Fruit fly (Drosophila melanogaster) whole organism, embryonic: ENCODE data around the gene MtnE.
A peak's percentile ranks its signal among the peaks of the same experiment; 100 is the strongest.

Source experiments
- Aef1 ChIP-seq: fragments of 200-800 bp; sonication (Bioruptor generic); IDR thresholded peaks from 3 replicates; pipeline ENCODE4 v1.3.6; 2022; ENCODE audit warnings: missing biosample characterization, missing genetic modification characterization
- Asciz ChIP-seq: fragments of 200-800 bp; sonication (Bioruptor generic); optimal IDR thresholded peaks from 2 replicates; lab custom pipeline; 2017; ENCODE audit warnings: missing biosample characterization, mild to moderate bottlenecking, missing genetic modification characterization, missing genetic modification reagents
- CG1233 ChIP-seq: fragments of 200-800 bp; sonication (Bioruptor generic); optimal IDR thresholded peaks from 4 replicates; lab custom pipeline; 2018; ENCODE audit warnings: missing biosample characterization, mild to moderate bottlenecking, missing genetic modification characterization
- CG17912 ChIP-seq: fragments of 200-800 bp; sonication (Bioruptor generic); optimal IDR thresholded peaks from 2 replicates; lab custom pipeline; 2018; ENCODE audit warnings: missing biosample characterization, mild to moderate bottlenecking, missing genetic modification characterization
- CG3065 ChIP-seq: fragments of 200-800 bp; sonication (Bioruptor generic); optimal IDR thresholded peaks from 2 replicates; lab custom pipeline; 2016; ENCODE audit warnings: missing biosample characterization, missing genetic modification characterization
- CG32767 ChIP-seq: fragments of 200-800 bp; sonication (Bioruptor generic); IDR thresholded peaks from 2 replicates; pipeline ENCODE4 v1.3.6; 2022; ENCODE audit warnings: missing biosample characterization, missing genetic modification characterization
- CG3838 ChIP-seq: fragments of 200-800 bp; sonication (Bioruptor generic); optimal IDR thresholded peaks from 3 replicates; lab custom pipeline; 2016; ENCODE audit warnings: missing biosample characterization, missing genetic modification characterization
- CG5245 ChIP-seq: fragments of 200-800 bp; sonication (Bioruptor generic); optimal IDR thresholded peaks from 3 replicates; lab custom pipeline; 2016; ENCODE audit warnings: missing biosample characterization, missing genetic modification characterization
- CG7372 ChIP-seq: fragments of 200-800 bp; sonication (Bioruptor generic); IDR thresholded peaks from 2 replicates; pipeline ENCODE4 v1.3.6; 2022; ENCODE audit warnings: missing biosample characterization, missing genetic modification characterization
- CkIIα-i1 ChIP-seq: fragments of 200-800 bp; sonication (Bioruptor generic); IDR thresholded peaks from 2 replicates; pipeline ENCODE4 v1.3.6; 2022; ENCODE audit warnings: missing biosample characterization, missing genetic modification characterization
- Dp ChIP-seq: fragments of 200-800 bp; sonication (Bioruptor generic); optimal IDR thresholded peaks from 2 replicates; lab custom pipeline; 2018; ENCODE audit warnings: missing biosample characterization, mild to moderate bottlenecking, missing genetic modification characterization, moderate library complexity
- Dref ChIP-seq: fragments of 200-800 bp; sonication (Bioruptor generic); IDR thresholded peaks from 2 replicates; pipeline ENCODE4 v1.3.6; 2022; ENCODE audit warnings: missing biosample characterization, missing genetic modification characterization
- ERR ChIP-seq: fragments of 200-800 bp; sonication (Bioruptor generic); optimal IDR thresholded peaks from 2 replicates; lab custom pipeline; 2016; ENCODE audit warnings: missing biosample characterization, missing genetic modification characterization
- Eip74EF ChIP-seq, 2 experiments: fragments of 200-800 bp in 1 of 2; fragments of >200 bp in 1 of 2; sonication (Bioruptor generic) in 1 of 2; optimal IDR thresholded peaks; 2 replicates each; lab custom pipeline; 2017 to 2019; ENCODE audit warnings: missing biosample characterization in 2 of 2, missing genetic modification characterization in 2 of 2, mild to moderate bottlenecking in 1 of 2, moderate library complexity in 1 of 2
- HLH3B ChIP-seq: fragments of 200-800 bp; sonication (Bioruptor generic); IDR thresholded peaks from 2 replicates; pipeline ENCODE4 v1.3.6; 2022; ENCODE audit warnings: missing biosample characterization, missing genetic modification characterization
- Jarid2 ChIP-seq: fragments of 200-800 bp; sonication (Bioruptor generic); optimal IDR thresholded peaks from 3 replicates; lab custom pipeline; 2017; ENCODE audit warnings: mild to moderate bottlenecking, missing biosample characterization, missing genetic modification reagents, missing genetic modification characterization
- Lim3 ChIP-seq: fragments of 200-800 bp; sonication (Bioruptor generic); IDR thresholded peaks from 2 replicates; pipeline ENCODE4 v1.3.6; 2022; ENCODE audit warnings: missing biosample characterization, missing genetic modification characterization
- NC2β ChIP-seq: fragments of 200-800 bp; sonication (Bioruptor generic); optimal IDR thresholded peaks from 2 replicates; lab custom pipeline; 2016; ENCODE audit warnings: missing biosample characterization, missing genetic modification characterization
- Nf-YB ChIP-seq: fragments of 200-800 bp; sonication (Bioruptor generic); optimal IDR thresholded peaks from 3 replicates; lab custom pipeline; 2019; ENCODE audit warnings: missing biosample characterization, mild to moderate bottlenecking, missing genetic modification characterization, moderate library complexity
- Oli ChIP-seq: fragments of 200-800 bp; sonication (Bioruptor generic); optimal IDR thresholded peaks from 2 replicates; lab custom pipeline; 2018; ENCODE audit warnings: missing biosample characterization, mild to moderate bottlenecking, missing genetic modification characterization, moderate library complexity
- Ptx1 ChIP-seq: fragments of 200-800 bp; sonication (Bioruptor generic); IDR thresholded peaks from 2 replicates; pipeline ENCODE4 v1.3.6; 2022; ENCODE audit warnings: missing biosample characterization, missing genetic modification characterization
- Spps ChIP-seq: fragments of 200-800 bp; sonication (Bioruptor generic); optimal IDR thresholded peaks from 2 replicates; lab custom pipeline; 2018; ENCODE audit warnings: missing biosample characterization, mild to moderate bottlenecking, missing genetic modification characterization
- TFAM ChIP-seq: fragments of 200-800 bp; sonication (Bioruptor generic); optimal IDR thresholded peaks from 2 replicates; lab custom pipeline; 2017; ENCODE audit warnings: missing biosample characterization, missing genetic modification characterization, inconsistent platforms
- ase ChIP-seq: fragments of 200-800 bp; sonication (Bioruptor generic); IDR thresholded peaks from 3 replicates; pipeline ENCODE4 v1.3.6; 2022; ENCODE audit warnings: missing biosample characterization, missing genetic modification characterization
- bab2 ChIP-seq: fragments of 200-800 bp; sonication (Bioruptor generic); optimal IDR thresholded peaks from 2 replicates; lab custom pipeline; 2016; ENCODE audit warnings: missing biosample characterization, missing genetic modification characterization
- bbx ChIP-seq: fragments of 200-800 bp; sonication (Bioruptor generic); IDR thresholded peaks from 2 replicates; pipeline ENCODE4 v1.3.6; 2022; ENCODE audit warnings: missing biosample characterization, missing genetic modification characterization; ENCODE audit not compliant: partially characterized antibody
- chinmo ChIP-seq: fragments of 200-800 bp; sonication (Bioruptor generic); IDR thresholded peaks from 4 replicates; pipeline ENCODE4 v1.3.6; 2022; ENCODE audit warnings: missing biosample characterization, missing genetic modification characterization; ENCODE audit not compliant: partially characterized antibody
- chn ChIP-seq: fragments of 200-800 bp; sonication (Bioruptor generic); optimal IDR thresholded peaks from 2 replicates; lab custom pipeline; 2016; ENCODE audit warnings: missing biosample characterization, missing genetic modification characterization
- corto ChIP-seq: fragments of 200-800 bp; sonication (Bioruptor generic); optimal IDR thresholded peaks from 2 replicates; lab custom pipeline; 2016; ENCODE audit warnings: missing biosample characterization, mild to moderate bottlenecking, missing genetic modification characterization, moderate library complexity
- dati ChIP-seq: fragments of 200-800 bp; sonication (Bioruptor generic); IDR thresholded peaks from 2 replicates; pipeline ENCODE4 v1.3.6; 2022; ENCODE audit warnings: missing biosample characterization, missing genetic modification characterization
- dm ChIP-seq: fragments of 200-800 bp; sonication (Bioruptor generic); optimal IDR thresholded peaks from 3 replicates; lab custom pipeline; 2016; ENCODE audit warnings: missing biosample characterization, missing genetic modification characterization
- hbn ChIP-seq: fragments of 200-800 bp; sonication (Bioruptor generic); IDR thresholded peaks from 2 replicates; pipeline ENCODE4 v1.3.6; 2022; ENCODE audit warnings: missing biosample characterization, missing genetic modification characterization; ENCODE audit not compliant: partially characterized antibody
- klu ChIP-seq: fragments of 200-800 bp; sonication (Bioruptor generic); IDR thresholded peaks from 2 replicates; pipeline ENCODE4 v1.3.6; 2022; ENCODE audit warnings: missing biosample characterization, missing genetic modification characterization
- lab ChIP-seq: fragments of 200-800 bp; sonication (Bioruptor generic); optimal IDR thresholded peaks from 3 replicates; lab custom pipeline; 2017; ENCODE audit warnings: missing biosample characterization, missing genetic modification characterization, mild to moderate bottlenecking, moderate library complexity, missing genetic modification reagents
- lola ChIP-seq, 3 experiments: fragments of >200 bp in 2 of 3; fragments of 200-800 bp in 1 of 3; sonication (Bioruptor generic) in 1 of 3; optimal IDR thresholded peaks; 2 replicates each; lab custom pipeline; 2017 to 2019; ENCODE audit warnings: missing biosample characterization in 3 of 3, missing genetic modification characterization in 3 of 3, mild to moderate bottlenecking in 1 of 3, moderate library complexity in 1 of 3
- onecut ChIP-seq: fragments of 200-800 bp; sonication (Bioruptor generic); IDR thresholded peaks from 2 replicates; pipeline ENCODE4 v1.3.6; 2022; ENCODE audit warnings: missing biosample characterization, missing genetic modification characterization
- otp ChIP-seq: fragments of 200-800 bp; sonication (Bioruptor generic); IDR thresholded peaks from 3 replicates; pipeline ENCODE4, ENCODE4 v1.3.6; 2022; ENCODE audit warnings: missing biosample characterization, missing genetic modification characterization
- prd ChIP-seq, 3 experiments: fragments of >200 bp in 2 of 3; fragments of 200-800 bp in 1 of 3; sonication (Bioruptor generic) in 1 of 3; optimal IDR thresholded peaks in 2 of 3; IDR thresholded peaks in 1 of 3; 2 replicates in 2 of 3; 3 replicates in 1 of 3; pipeline versions ENCODE4 v1.3.6 to Lab custom; 2017 to 2022; ENCODE audit warnings: missing biosample characterization in 1 of 3, missing genetic modification characterization in 1 of 3
- pros ChIP-seq: fragments of 200-800 bp; sonication (Bioruptor generic); optimal IDR thresholded peaks from 3 replicates; lab custom pipeline; 2019; ENCODE audit warnings: missing biosample characterization, mild to moderate bottlenecking, missing genetic modification characterization, moderate library complexity
- pzg ChIP-seq: fragments of 200-800 bp; sonication (Bioruptor generic); optimal IDR thresholded peaks from 3 replicates; lab custom pipeline; 2018; ENCODE audit warnings: missing biosample characterization, mild to moderate bottlenecking, missing genetic modification characterization, moderate library complexity
- ranshi ChIP-seq: fragments of 200-800 bp; sonication (Bioruptor generic); IDR thresholded peaks from 2 replicates; pipeline ENCODE4 v1.3.6; 2022; ENCODE audit warnings: missing biosample characterization, missing genetic modification characterization
- sima ChIP-seq: fragments of 200-800 bp; sonication (Bioruptor generic); optimal IDR thresholded peaks from 2 replicates; lab custom pipeline; 2016; ENCODE audit warnings: missing biosample characterization, missing genetic modification characterization
- slp2 ChIP-seq: fragments of 200-800 bp; sonication (Bioruptor generic); optimal IDR thresholded peaks from 2 replicates; lab custom pipeline; 2016; ENCODE audit warnings: missing biosample characterization, missing genetic modification characterization
- so ChIP-seq: fragments of 200-800 bp; sonication (Bioruptor generic); IDR thresholded peaks from 3 replicates; pipeline ENCODE4 v1.3.6; 2022; ENCODE audit warnings: missing biosample characterization, missing genetic modification characterization
- tap ChIP-seq: fragments of 200-800 bp; optimal IDR thresholded peaks from 3 replicates; lab custom pipeline; 2019; ENCODE audit warnings: missing biosample characterization, mild to moderate bottlenecking, missing genetic modification characterization, moderate library complexity
- trh ChIP-seq: fragments of 200-800 bp; sonication (Bioruptor generic); optimal IDR thresholded peaks from 2 replicates; lab custom pipeline; 2016; ENCODE audit warnings: missing biosample characterization, missing genetic modification characterization
- usp ChIP-seq: fragments of >200 bp; optimal IDR thresholded peaks from 2 replicates; lab custom pipeline; 2017; ENCODE audit warnings: missing biosample characterization, missing genetic modification characterization
- zen2 ChIP-seq: fragments of 200-800 bp; sonication (Bioruptor generic); IDR thresholded peaks from 3 replicates; pipeline ENCODE4 v1.3.6; 2022; ENCODE audit warnings: missing biosample characterization, missing genetic modification characterization; ENCODE audit not compliant: partially characterized antibody

Gene MtnE

dm6 chr3R:20556281-20557113 lies 22.0 kb upstream of the MtnE start (continued):
- TF ChIP-seq trh (GFP tag; lab: Kevin White, UChicago): no peak
- TF ChIP-seq Ptx1 (GFP tag; lab: Robert Waterston, UW): peak; percentile 88
- TF ChIP-seq Aef1 (GFP tag; lab: Robert Waterston, UW): peak; percentile 86
- TF ChIP-seq CG3838: no peak
- peak; percentile 1 for TF ChIP-seq slp2 (GFP tag; lab: Kevin White, UChicago)
- peak; percentile 76 for TF ChIP-seq klu (GFP tag; lab: Robert Waterston, UW)
- TF ChIP-seq Dref: no peak
- TF ChIP-seq lab (GFP tag; lab: Kevin White, UChicago): peak; percentile 87
- no peak for TF ChIP-seq usp (GFP tag; lab: Kevin White, UChicago)
- peak; percentile 72; the same call in 2 of the 3 replicates for TF ChIP-seq ase (GFP tag; lab: Robert Waterston, UW)
- peak; percentile 8 for TF ChIP-seq Jarid2
- TF ChIP-seq Oli (tag; lab: Kevin White, UChicago): peak; percentile 78
- no peak for TF ChIP-seq dm (GFP tag; lab: Kevin White, UChicago)
- TF ChIP-seq prd (optimal IDR thresholded peaks at IDR 0.05; lab: Kevin White, UChicago): no peak
- TF ChIP-seq prd (GFP tag; IDR thresholded peaks at IDR 0.05; lab: Robert Waterston, UW): peak; percentile 76
- TF ChIP-seq hbn (GFP tag; lab: Robert Waterston, UW): no peak
- TF ChIP-seq bbx: no peak
- TF ChIP-seq bab2 (GFP tag; lab: Kevin White, UChicago): peak; percentile 53
- no peak for TF ChIP-seq Spps (tag; lab: Kevin White, UChicago)
- TF ChIP-seq pros (GFP tag; lab: Kevin White, UChicago): no peak
- TF ChIP-seq corto (GFP tag; lab: Kevin White, UChicago): no peak
- peak; percentile 40 for TF ChIP-seq Nf-YB (GFP tag; lab: Kevin White, UChicago)
- TF ChIP-seq zen2 (GFP tag; lab: Robert Waterston, UW): no peak
- TF ChIP-seq chn: no peak
- TF ChIP-seq dati (GFP tag; lab: Robert Waterston, UW): no peak
- TF ChIP-seq NC2β: peak; percentile 1
- TF ChIP-seq Dp (GFP tag; lab: Kevin White, UChicago): no peak
- TF ChIP-seq Lim3 (GFP tag; lab: Robert Waterston, UW): no peak
- TF ChIP-seq CG3065 (GFP tag; lab: Kevin White, UChicago): no peak
- no peak for TF ChIP-seq Asciz (GFP tag; lab: Kevin White, UChicago)
- TF ChIP-seq tap (tag; lab: Kevin White, UChicago): peak; percentile 65
- no peak; the same call in 3 of the 4 replicates for TF ChIP-seq chinmo (GFP tag; lab: Robert Waterston, UW)
- TF ChIP-seq ERR: peak; percentile 7
- TF ChIP-seq CG1233 (GFP tag; lab: Kevin White, UChicago): no peak
- no peak for TF ChIP-seq pzg
- no peak for TF ChIP-seq sima (GFP tag; lab: Kevin White, UChicago)
- TF ChIP-seq HLH3B (GFP tag; lab: Robert Waterston, UW): peak; percentile 84
- peak; percentile 80 for TF ChIP-seq ranshi (GFP tag; lab: Robert Waterston, UW)
- TF ChIP-seq CG32767: peak; percentile 56; the same call in 1 of the 2 replicates
- TF ChIP-seq CG5245 (GFP tag; lab: Kevin White, UChicago): peak; percentile 34
- peak; percentile 86 for TF ChIP-seq so (GFP tag; lab: Robert Waterston, UW)
- no peak for TF ChIP-seq TFAM (GFP tag; lab: Kevin White, UChicago)
- TF ChIP-seq lola (GFP tag; optimal IDR thresholded peaks at IDR 0.05; lab: Kevin White, UChicago): no peak
- TF ChIP-seq Eip74EF (GFP tag; optimal IDR thresholded peaks at IDR 0.05; lab: Kevin White, UChicago): no peak
- TF ChIP-seq onecut (GFP tag; lab: Robert Waterston, UW): no peak; the same call in 1 of the 2 replicates
- TF ChIP-seq CG17912 (GFP tag; lab: Kevin White, UChicago): no peak
- peak; percentile 82 for TF ChIP-seq CG7372 (GFP tag; lab: Robert Waterston, UW)
- TF ChIP-seq CkIIα-i1: no peak
- peak; percentile 55; the same call in 2 of the 3 replicates for TF ChIP-seq otp
